Fruit fly (Drosophila melanogaster) whole organism, embryonic: ENCODE measurements around the gene abs.

ENCODE experiments used
- ATbp ChIP-seq: fragments of 200-800 bp; sonication (Bioruptor generic); optimal IDR thresholded peaks from 2 replicates; lab custom pipeline; 2017; ENCODE audit warnings: missing biosample characterization, mild to moderate bottlenecking, missing genetic modification characterization, missing genetic modification reagents
- Aef1 ChIP-seq: fragments of 200-800 bp; sonication (Bioruptor generic); IDR thresholded peaks from 3 replicates; pipeline ENCODE4 v1.3.6; 2022; ENCODE audit warnings: missing biosample characterization, missing genetic modification characterization
- Awh ChIP-seq: fragments of 200-800 bp; sonication (Bioruptor generic); IDR thresholded peaks from 2 replicates; pipeline ENCODE4, ENCODE4 v1.3.6; 2022; ENCODE audit warnings: missing biosample characterization, missing genetic modification characterization
- BEAF-32 ChIP-seq: fragments of 200-800 bp; sonication (Bioruptor generic); optimal IDR thresholded peaks from 3 replicates; lab custom pipeline; 2017; ENCODE audit warnings: missing biosample characterization, missing genetic modification characterization, mild to moderate bottlenecking, moderate library complexity, missing genetic modification reagents
- CG12219 ChIP-seq: fragments of 200-800 bp; sonication (Bioruptor generic); optimal IDR thresholded peaks from 3 replicates; lab custom pipeline; 2018; ENCODE audit warnings: missing biosample characterization, mild to moderate bottlenecking, missing genetic modification characterization
- CG1233 ChIP-seq: fragments of 200-800 bp; sonication (Bioruptor generic); optimal IDR thresholded peaks from 4 replicates; lab custom pipeline; 2018; ENCODE audit warnings: missing biosample characterization, mild to moderate bottlenecking, missing genetic modification characterization
- CG13287 ChIP-seq: fragments of 200-800 bp; sonication (Bioruptor generic); IDR thresholded peaks from 2 replicates; pipeline ENCODE4 v1.3.6; 2022; ENCODE audit warnings: missing biosample characterization, missing genetic modification characterization; ENCODE audit not compliant: partially characterized antibody
- CG13775 ChIP-seq: fragments of 200-800 bp; sonication (Bioruptor generic); optimal IDR thresholded peaks from 3 replicates; lab custom pipeline; 2017; ENCODE audit warnings: missing biosample characterization, mild to moderate bottlenecking, missing genetic modification characterization
- CG15011 ChIP-seq: fragments of 200-800 bp; sonication (Bioruptor generic); optimal IDR thresholded peaks from 3 replicates; lab custom pipeline; 2018; ENCODE audit warnings: missing biosample characterization, mild to moderate bottlenecking, missing genetic modification characterization
- CG18619 ChIP-seq: fragments of 200-800 bp; sonication (Bioruptor generic); optimal IDR thresholded peaks from 3 replicates; lab custom pipeline; 2017; ENCODE audit warnings: missing biosample characterization, mild to moderate bottlenecking, missing genetic modification characterization
- CG2120 ChIP-seq: fragments of 200-800 bp; sonication (Bioruptor generic); optimal IDR thresholded peaks from 3 replicates; lab custom pipeline; 2016; ENCODE audit warnings: missing biosample characterization, missing genetic modification characterization
- CG30431 ChIP-seq: fragments of 200-800 bp; sonication (Bioruptor generic); optimal IDR thresholded peaks from 2 replicates; lab custom pipeline; 2017; ENCODE audit warnings: missing biosample characterization, missing genetic modification characterization
- CG31224 ChIP-seq: fragments of 200-800 bp; sonication (Bioruptor generic); IDR thresholded peaks from 2 replicates; pipeline ENCODE4 v1.3.6; 2022; ENCODE audit warnings: missing biosample characterization, missing genetic modification characterization
- CG32532 ChIP-seq: fragments of 200-800 bp; sonication (Bioruptor generic); IDR thresholded peaks from 2 replicates; pipeline ENCODE4 v1.3.6; 2022; ENCODE audit warnings: missing biosample characterization, missing genetic modification characterization
- CG6765 ChIP-seq: fragments of 200-800 bp; sonication (Bioruptor generic); optimal IDR thresholded peaks from 3 replicates; lab custom pipeline; 2017; ENCODE audit warnings: missing biosample characterization, mild to moderate bottlenecking, missing genetic modification characterization
- CG7271 ChIP-seq: fragments of 200-800 bp; sonication (Bioruptor generic); optimal IDR thresholded peaks from 2 replicates; lab custom pipeline; 2018; ENCODE audit warnings: missing biosample characterization, mild to moderate bottlenecking, missing genetic modification characterization, moderate library complexity
- D19A ChIP-seq: fragments of 200-800 bp; optimal IDR thresholded peaks from 3 replicates; lab custom pipeline; 2019; ENCODE audit warnings: missing biosample characterization, mild to moderate bottlenecking, missing genetic modification characterization, moderate library complexity
- Fer3 ChIP-seq: fragments of 200-800 bp; sonication (Bioruptor generic); optimal IDR thresholded peaks from 2 replicates; lab custom pipeline; 2018; ENCODE audit warnings: missing biosample characterization, mild to moderate bottlenecking, missing genetic modification characterization, moderate library complexity
- Med ChIP-seq: fragments of 200-800 bp; sonication (Bioruptor generic); peaks from one replicate; lab custom pipeline; 2016; ENCODE audit warnings: missing biosample characterization, missing genetic modification characterization, mild to moderate bottlenecking, inconsistent platforms, moderate library complexity
- Meics ChIP-seq: fragments of 200-800 bp; sonication (Bioruptor generic); optimal IDR thresholded peaks from 2 replicates; lab custom pipeline; 2017; ENCODE audit warnings: missing biosample characterization, mild to moderate bottlenecking, missing genetic modification characterization
- NK7.1 ChIP-seq: fragments of 200-800 bp; sonication (Bioruptor generic); optimal IDR thresholded peaks from 3 replicates; lab custom pipeline; 2016; ENCODE audit warnings: missing biosample characterization, missing genetic modification characterization
- Six4 ChIP-seq: fragments of 200-800 bp; sonication (Bioruptor generic); optimal IDR thresholded peaks from 2 replicates; lab custom pipeline; 2016; ENCODE audit warnings: missing biosample characterization, missing genetic modification characterization
- Taf1 ChIP-seq: fragments of 200-800 bp; sonication (Bioruptor generic); IDR thresholded peaks from 2 replicates; pipeline ENCODE4 v1.3.6; 2022; ENCODE audit warnings: missing biosample characterization, missing genetic modification characterization
- ab ChIP-seq: fragments of 200-800 bp; sonication (Bioruptor generic); optimal IDR thresholded peaks from 2 replicates; lab custom pipeline; 2016; ENCODE audit warnings: missing biosample characterization, missing genetic modification characterization
- bab2 ChIP-seq: fragments of 200-800 bp; sonication (Bioruptor generic); optimal IDR thresholded peaks from 2 replicates; lab custom pipeline; 2016; ENCODE audit warnings: missing biosample characterization, missing genetic modification characterization
- bowl ChIP-seq: fragments of 200-800 bp; sonication (Bioruptor generic); IDR thresholded peaks from 2 replicates; pipeline ENCODE4 v1.3.6; 2022; ENCODE audit warnings: missing biosample characterization, missing genetic modification characterization
- br ChIP-seq: fragments of >200 bp; optimal IDR thresholded peaks from 2 replicates; lab custom pipeline; 2017
- cg ChIP-seq: fragments of 200-800 bp; sonication (Bioruptor generic); optimal IDR thresholded peaks from 3 replicates; lab custom pipeline; 2019; ENCODE audit warnings: missing biosample characterization, mild to moderate bottlenecking, missing genetic modification characterization, moderate library complexity
- crol ChIP-seq: fragments of 200-800 bp; sonication (Bioruptor generic); IDR thresholded peaks from 2 replicates; pipeline ENCODE4 v1.3.6; 2022; ENCODE audit warnings: missing biosample characterization, missing genetic modification characterization
- da ChIP-seq: fragments of 200-800 bp; sonication (Bioruptor generic); optimal IDR thresholded peaks from 2 replicates; lab custom pipeline; 2016; ENCODE audit warnings: missing biosample characterization, missing genetic modification characterization
- danr ChIP-seq: fragments of 200-800 bp; sonication (Bioruptor generic); IDR thresholded peaks from 2 replicates; pipeline ENCODE4 v1.3.6; 2022; ENCODE audit warnings: missing biosample characterization, missing genetic modification characterization
- disco-r ChIP-seq: fragments of 200-800 bp; sonication (Bioruptor generic); optimal IDR thresholded peaks from 2 replicates; lab custom pipeline; 2016; ENCODE audit warnings: missing biosample characterization, missing genetic modification characterization
- ewg ChIP-seq: fragments of 200-800 bp; sonication (Bioruptor generic); optimal IDR thresholded peaks from 3 replicates; lab custom pipeline; 2017; ENCODE audit warnings: mild to moderate bottlenecking, missing biosample characterization, missing genetic modification reagents, missing genetic modification characterization
- fru ChIP-seq: fragments of >200 bp; optimal IDR thresholded peaks from 2 replicates; lab custom pipeline; 2017
- ftz-f1 ChIP-seq: fragments of 200-800 bp; sonication (Bioruptor generic); optimal IDR thresholded peaks from 2 replicates; lab custom pipeline; 2016; ENCODE audit warnings: missing biosample characterization, missing genetic modification characterization
- gt ChIP-seq: fragments of 200-800 bp; sonication (Bioruptor generic); IDR thresholded peaks from 2 replicates; pipeline ENCODE4 v1.3.6; 2022; ENCODE audit warnings: missing biosample characterization, missing genetic modification characterization
- hkb ChIP-seq, 2 experiments: fragments of 200-800 bp in 1 of 2; fragments of >200 bp in 1 of 2; sonication (Bioruptor generic) in 1 of 2; IDR thresholded peaks in 1 of 2; optimal IDR thresholded peaks in 1 of 2; 2 replicates each; pipeline versions ENCODE4 v1.3.6 to Lab custom; 2017 to 2022; ENCODE audit warnings: missing biosample characterization in 1 of 2, missing genetic modification characterization in 1 of 2
- kni ChIP-seq: fragments of 200-800 bp; sonication (Bioruptor generic); optimal IDR thresholded peaks from 3 replicates; lab custom pipeline; 2017; ENCODE audit warnings: mild to moderate bottlenecking, missing biosample characterization, missing genetic modification reagents, missing genetic modification characterization
- lab ChIP-seq: fragments of 200-800 bp; sonication (Bioruptor generic); optimal IDR thresholded peaks from 3 replicates; lab custom pipeline; 2017; ENCODE audit warnings: missing biosample characterization, missing genetic modification characterization, mild to moderate bottlenecking, moderate library complexity, missing genetic modification reagents
- lbe ChIP-seq: fragments of 200-800 bp; sonication (Bioruptor generic); optimal IDR thresholded peaks from 2 replicates; lab custom pipeline; 2016; ENCODE audit warnings: missing biosample characterization, mild to moderate bottlenecking, missing genetic modification characterization
- pita ChIP-seq: fragments of 200-800 bp; sonication (Bioruptor generic); optimal IDR thresholded peaks from 2 replicates; lab custom pipeline; 2017; ENCODE audit warnings: missing biosample characterization, mild to moderate bottlenecking, missing genetic modification characterization
- psq ChIP-seq: fragments of 200-800 bp; sonication (Bioruptor generic); optimal IDR thresholded peaks from 2 replicates; lab custom pipeline; 2017; ENCODE audit warnings: missing biosample characterization, missing genetic modification characterization
- ranshi ChIP-seq: fragments of 200-800 bp; sonication (Bioruptor generic); IDR thresholded peaks from 2 replicates; pipeline ENCODE4 v1.3.6; 2022; ENCODE audit warnings: missing biosample characterization, missing genetic modification characterization
- scrt ChIP-seq: fragments of 200-800 bp; sonication (Bioruptor generic); optimal IDR thresholded peaks from 2 replicates; lab custom pipeline; 2018; ENCODE audit warnings: missing biosample characterization, mild to moderate bottlenecking, missing genetic modification characterization, moderate library complexity
- seq ChIP-seq: fragments of 200-800 bp; sonication (Bioruptor generic); IDR thresholded peaks from 2 replicates; pipeline ENCODE4 v1.3.6; 2022; ENCODE audit warnings: missing biosample characterization, missing genetic modification characterization
- sob ChIP-seq: fragments of 200-800 bp; sonication (Bioruptor generic); IDR thresholded peaks from 2 replicates; pipeline ENCODE4 v1.3.6; 2022; ENCODE audit warnings: missing biosample characterization, missing genetic modification characterization
- tgo ChIP-seq: fragments of 200-800 bp; sonication (Bioruptor generic); IDR thresholded peaks from 3 replicates; pipeline ENCODE4 v1.3.6; 2022; ENCODE audit warnings: missing biosample characterization, missing genetic modification characterization
- yki ChIP-seq: fragments of >200 bp; optimal IDR thresholded peaks from 3 replicates; lab custom pipeline; 2018
- z ChIP-seq: fragments of 200-800 bp; sonication (Bioruptor generic); IDR thresholded peaks from 3 replicates; pipeline ENCODE4 v1.3.6; 2022; ENCODE audit warnings: missing biosample characterization, missing genetic modification characterization
- zfh2 ChIP-seq: fragments of 200-800 bp; sonication (Bioruptor generic); optimal IDR thresholded peaks from 2 replicates; lab custom pipeline; 2016; ENCODE audit warnings: missing biosample characterization, missing genetic modification characterization

Gene abs

dm6 chr3R:4215264-4215993 lies 17.4 kb upstream of the abs start, which contains the start of gene CG14636 (continued):
- TF ChIP-seq Taf1 = peak; percentile 35; the same call in 1 of the 2 replicates
- TF ChIP-seq seq (GFP tag; lab: Robert Waterston, UW) = peak; percentile 78; the same call in 1 of the 2 replicates
- peak; percentile 48; the same call in 1 of the 2 replicates for TF ChIP-seq ranshi
- TF ChIP-seq Fer3 = peak; percentile 72
- TF ChIP-seq CG32532 = peak; percentile 82
- peak; percentile 62 for TF ChIP-seq CG18619
- TF ChIP-seq fru = no peak
- TF ChIP-seq Six4 = no peak
- peak; percentile 48 for TF ChIP-seq CG1233 (GFP tag; lab: Kevin White, UChicago)
- peak; percentile 17 for TF ChIP-seq NK7.1
- TF ChIP-seq scrt (GFP tag; lab: Kevin White, UChicago) = peak; percentile 3
- TF ChIP-seq disco-r = peak; percentile 44
- TF ChIP-seq tgo (GFP tag; lab: Robert Waterston, UW) = peak; percentile 85
- TF ChIP-seq hkb (optimal IDR thresholded peaks at IDR 0.05; lab: Kevin White, UChicago) = no peak
- peak; percentile 83 for TF ChIP-seq hkb (GFP tag; IDR thresholded peaks at IDR 0.05; lab: Robert Waterston, UW)
- TF ChIP-seq bab2 (GFP tag; lab: Kevin White, UChicago) = peak; percentile 60
- TF ChIP-seq danr (GFP tag; lab: Robert Waterston, UW) = peak; percentile 73
- peak; percentile 96 for TF ChIP-seq Med (GFP tag; lab: Kevin White, UChicago)
- TF ChIP-seq Meics (GFP tag; lab: Kevin White, UChicago) = peak; percentile 77
- no peak for TF ChIP-seq da (GFP tag; lab: Kevin White, UChicago)
- peak; percentile 69; the same call in 1 of the 2 replicates for TF ChIP-seq CG31224
- TF ChIP-seq pita (GFP tag; lab: Kevin White, UChicago) = no peak
- TF ChIP-seq gt = no peak
- peak; percentile 72 for TF ChIP-seq zfh2 (GFP tag; lab: Kevin White, UChicago)
- peak; percentile 53 for TF ChIP-seq CG15011
- TF ChIP-seq kni (GFP tag; lab: Kevin White, UChicago) = no peak
- TF ChIP-seq br (lab: Kevin White, UChicago) = no peak
- peak; percentile 77 for TF ChIP-seq CG2120
- no peak for TF ChIP-seq yki
- peak; percentile 50 for TF ChIP-seq ATbp (GFP tag; lab: Kevin White, UChicago)
- TF ChIP-seq ewg = peak; percentile 23
- peak; percentile 84 for TF ChIP-seq sob (GFP tag; lab: Robert Waterston, UW)
- TF ChIP-seq BEAF-32 (GFP tag; lab: Kevin White, UChicago) = no peak
- TF ChIP-seq CG30431 (GFP tag; lab: Kevin White, UChicago) = peak; percentile 20
- peak; percentile 53; the same call in 2 of the 3 replicates for TF ChIP-seq Aef1 (GFP tag; lab: Robert Waterston, UW)
- peak; percentile 68 for TF ChIP-seq Awh (GFP tag; lab: Robert Waterston, UW)
- peak; percentile 88 for TF ChIP-seq lab (GFP tag; lab: Kevin White, UChicago)
- no peak for TF ChIP-seq psq
- TF ChIP-seq CG13287 (GFP tag; lab: Robert Waterston, UW) = peak; percentile 52
- TF ChIP-seq bowl (GFP tag; lab: Robert Waterston, UW) = no peak
- TF ChIP-seq ftz-f1 (GFP tag; lab: Kevin White, UChicago) = peak; percentile 38
- TF ChIP-seq CG12219 (GFP tag; lab: Kevin White, UChicago) = peak; percentile 58
- no peak for TF ChIP-seq cg (GFP tag; lab: Kevin White, UChicago)
- peak; percentile 33 for TF ChIP-seq D19A (tag; lab: Kevin White, UChicago)
- 0 out of 3 replicates have a peak, but pooled peaks have one; percentile 45 for TF ChIP-seq z (GFP tag; lab: Robert Waterston, UW)
- peak; percentile 73 for TF ChIP-seq CG6765 (GFP tag; lab: Kevin White, UChicago)
- TF ChIP-seq CG13775 (GFP tag; lab: Kevin White, UChicago) = peak; percentile 51
- TF ChIP-seq crol (GFP tag; lab: Robert Waterston, UW) = peak; percentile 85
- TF ChIP-seq lbe = no peak
- TF ChIP-seq ab (GFP tag; lab: Kevin White, UChicago) = no peak
- no peak for TF ChIP-seq CG7271 (tag; lab: Kevin White, UChicago)
